Fruit fly (Drosophila melanogaster) whole organism, prepupa: ENCODE results near the gene hoe2.
A peak's percentile ranks its signal among the peaks of the same experiment; 100 is the strongest.

Experiments
- Blimp-1 ChIP-seq: fragments of 200-800 bp; sonication (Bioruptor generic); optimal IDR thresholded peaks from 3 replicates; lab custom pipeline; 2017; ENCODE audit warnings: missing biosample characterization, missing genetic modification characterization, mild to moderate bottlenecking, moderate library complexity, missing genetic modification reagents
- CG11294 ChIP-seq: fragments of 200-800 bp; sonication (Bioruptor generic); IDR thresholded peaks from 2 replicates; pipeline ENCODE4 v1.3.6; 2022; ENCODE audit warnings: missing biosample characterization, missing genetic modification characterization
- CG11762 ChIP-seq: fragments of 200-800 bp; sonication (Bioruptor generic); optimal IDR thresholded peaks from 3 replicates; lab custom pipeline; 2016; ENCODE audit warnings: missing biosample characterization, missing genetic modification characterization; ENCODE audit not compliant: insufficient read depth
- CG15336 ChIP-seq: fragments of 200-800 bp; sonication (Bioruptor generic); IDR thresholded peaks from 2 replicates; pipeline ENCODE4 v1.3.6; 2022; ENCODE audit warnings: missing biosample characterization, missing genetic modification characterization
- CG1621 ChIP-seq: fragments of 200-800 bp; sonication (Bioruptor generic); optimal IDR thresholded peaks from 3 replicates; lab custom pipeline; 2018; ENCODE audit warnings: missing biosample characterization, mild to moderate bottlenecking, missing genetic modification characterization
- CG3032 ChIP-seq: fragments of 200-800 bp; optimal IDR thresholded peaks from 2 replicates; lab custom pipeline; 2019; ENCODE audit warnings: missing biosample characterization, mild to moderate bottlenecking, missing genetic modification characterization, moderate library complexity
- CG31627 ChIP-seq: fragments of 200-800 bp; sonication (Bioruptor generic); optimal IDR thresholded peaks from 3 replicates; lab custom pipeline; 2016; ENCODE audit warnings: missing biosample characterization, missing genetic modification characterization
- CG32006 ChIP-seq: fragments of 200-800 bp; sonication (Bioruptor generic); optimal IDR thresholded peaks from 3 replicates; lab custom pipeline; 2017; ENCODE audit warnings: missing biosample characterization, mild to moderate bottlenecking, missing genetic modification characterization
- CG34406 ChIP-seq: fragments of 200-800 bp; sonication (Bioruptor generic); optimal IDR thresholded peaks from 3 replicates; lab custom pipeline; 2016; ENCODE audit warnings: missing biosample characterization, missing genetic modification characterization
- CG3919 ChIP-seq: fragments of 200-800 bp; sonication (Bioruptor generic); optimal IDR thresholded peaks from 3 replicates; lab custom pipeline; 2016; ENCODE audit warnings: missing biosample characterization, missing genetic modification characterization
- CG4318 ChIP-seq: fragments of 200-800 bp; sonication (Bioruptor generic); optimal IDR thresholded peaks from 3 replicates; lab custom pipeline; 2017; ENCODE audit warnings: missing biosample characterization, mild to moderate bottlenecking, missing genetic modification characterization
- CG6163 ChIP-seq: fragments of 200-800 bp; sonication (Bioruptor generic); IDR thresholded peaks from 3 replicates; pipeline ENCODE4 v1.3.6; 2022; ENCODE audit warnings: missing biosample characterization, missing genetic modification characterization
- CG6276 ChIP-seq: fragments of 200-800 bp; sonication (Bioruptor generic); optimal IDR thresholded peaks from 2 replicates; lab custom pipeline; 2017; ENCODE audit warnings: missing biosample characterization, mild to moderate bottlenecking, missing genetic modification characterization
- CG6792 ChIP-seq: fragments of 200-800 bp; sonication (Bioruptor generic); optimal IDR thresholded peaks from 3 replicates; lab custom pipeline; 2016; ENCODE audit warnings: missing biosample characterization, missing genetic modification characterization
- CG6808 ChIP-seq: fragments of 200-800 bp; sonication (Bioruptor generic); optimal IDR thresholded peaks from 3 replicates; lab custom pipeline; 2017; ENCODE audit warnings: missing biosample characterization, missing genetic modification characterization, mild to moderate bottlenecking, moderate library complexity, missing genetic modification reagents
- CG8119 ChIP-seq: fragments of 200-800 bp; sonication (Bioruptor generic); IDR thresholded peaks from 3 replicates; pipeline ENCODE4 v1.3.6; 2022; ENCODE audit warnings: missing biosample characterization, missing genetic modification characterization
- CG8319 ChIP-seq: fragments of 200-800 bp; sonication (Bioruptor generic); optimal IDR thresholded peaks from 3 replicates; lab custom pipeline; 2016; ENCODE audit warnings: missing biosample characterization, missing genetic modification characterization
- CG8632 ChIP-seq: fragments of 200-800 bp; sonication (Bioruptor generic); optimal IDR thresholded peaks from 3 replicates; lab custom pipeline; 2016; ENCODE audit warnings: missing biosample characterization, missing genetic modification characterization
- CG9139 ChIP-seq: fragments of 200-800 bp; sonication (Bioruptor generic); optimal IDR thresholded peaks from 3 replicates; lab custom pipeline; 2017; ENCODE audit warnings: missing biosample characterization, mild to moderate bottlenecking, missing genetic modification characterization
- Eip75B ChIP-seq: fragments of 200-800 bp; sonication (Bioruptor generic); optimal IDR thresholded peaks from 3 replicates; lab custom pipeline; 2016; ENCODE audit warnings: missing biosample characterization, missing genetic modification characterization
- Eip78C ChIP-seq: fragments of 200-800 bp; sonication (Bioruptor generic); peaks from one replicate; lab custom pipeline; 2016; ENCODE audit warnings: missing biosample characterization, missing genetic modification characterization
- Ets21C ChIP-seq: fragments of 200-800 bp; sonication (Bioruptor generic); optimal IDR thresholded peaks from 3 replicates; lab custom pipeline; 2016; ENCODE audit warnings: missing biosample characterization, missing genetic modification characterization
- Hr38 ChIP-seq: sonication (Bioruptor generic); optimal IDR thresholded peaks from 2 replicates; lab custom pipeline; 2016; ENCODE audit warnings: missing biosample characterization, missing genetic modification characterization
- Hr39 ChIP-seq: fragments of 200-800 bp; sonication (Bioruptor generic); optimal IDR thresholded peaks from 2 replicates; lab custom pipeline; 2016; ENCODE audit warnings: missing biosample characterization, missing genetic modification characterization
- Lpt ChIP-seq: fragments of 200-800 bp; sonication (Bioruptor generic); optimal IDR thresholded peaks from 3 replicates; lab custom pipeline; 2016; ENCODE audit warnings: missing biosample characterization, missing genetic modification characterization
- OdsH ChIP-seq: fragments of 200-800 bp; sonication (Bioruptor generic); optimal IDR thresholded peaks from 3 replicates; lab custom pipeline; 2016; ENCODE audit warnings: missing biosample characterization, missing genetic modification characterization
- Smox ChIP-seq: fragments of 200-800 bp; sonication (Bioruptor generic); optimal IDR thresholded peaks from 3 replicates; lab custom pipeline; 2016; ENCODE audit warnings: missing biosample characterization, missing genetic modification characterization
- Sox14 ChIP-seq: fragments of 200-800 bp; sonication (Bioruptor generic); optimal IDR thresholded peaks from 3 replicates; lab custom pipeline; 2016; ENCODE audit warnings: missing biosample characterization, missing genetic modification characterization
- achi ChIP-seq: fragments of 200-800 bp; sonication (Bioruptor generic); optimal IDR thresholded peaks from 3 replicates; lab custom pipeline; 2016; ENCODE audit warnings: missing biosample characterization, missing genetic modification characterization
- acj6 ChIP-seq: fragments of 200-800 bp; sonication (Bioruptor generic); optimal IDR thresholded peaks from 3 replicates; lab custom pipeline; 2016; ENCODE audit warnings: missing biosample characterization, missing genetic modification characterization
- cyc ChIP-seq: fragments of 200-800 bp; sonication (Bioruptor generic); optimal IDR thresholded peaks from 3 replicates; lab custom pipeline; 2016; ENCODE audit warnings: missing biosample characterization, missing genetic modification characterization
- dac ChIP-seq: fragments of 200-800 bp; sonication (Bioruptor generic); optimal IDR thresholded peaks from 2 replicates; lab custom pipeline; 2017; ENCODE audit warnings: missing biosample characterization, mild to moderate bottlenecking, missing genetic modification characterization
- dsx ChIP-seq: fragments of 200-800 bp; optimal IDR thresholded peaks from 3 replicates; lab custom pipeline; 2019; ENCODE audit warnings: missing biosample characterization, mild to moderate bottlenecking, missing genetic modification characterization, moderate library complexity; ENCODE audit not compliant: poor library complexity, severe bottlenecking
- eg ChIP-seq: fragments of 200-800 bp; sonication (Bioruptor generic); IDR thresholded peaks from 3 replicates; pipeline ENCODE4 v1.3.6; 2022; ENCODE audit warnings: missing biosample characterization, missing genetic modification characterization
- esn ChIP-seq: fragments of 200-800 bp; sonication (Bioruptor generic); optimal IDR thresholded peaks from 2 replicates; lab custom pipeline; 2016; ENCODE audit warnings: missing biosample characterization, mild to moderate bottlenecking, missing genetic modification characterization, moderate library complexity
- fd59A ChIP-seq: fragments of 200-800 bp; sonication (Bioruptor generic); optimal IDR thresholded peaks from 2 replicates; lab custom pipeline; 2017; ENCODE audit warnings: missing biosample characterization, mild to moderate bottlenecking, missing genetic modification characterization, missing genetic modification reagents
- fd85E ChIP-seq: fragments of 200-800 bp; sonication (Bioruptor generic); optimal IDR thresholded peaks from 3 replicates; lab custom pipeline; 2016; ENCODE audit warnings: missing biosample characterization, missing genetic modification characterization
- fkh ChIP-seq: fragments of 200-800 bp; sonication (Bioruptor generic); optimal IDR thresholded peaks from 3 replicates; lab custom pipeline; 2017; ENCODE audit warnings: missing biosample characterization, mild to moderate bottlenecking, missing genetic modification characterization, moderate library complexity
- lz ChIP-seq: fragments of 200-800 bp; sonication (Bioruptor generic); optimal IDR thresholded peaks from 3 replicates; lab custom pipeline; 2016; ENCODE audit warnings: missing biosample characterization, missing genetic modification characterization
- net ChIP-seq: fragments of 200-800 bp; sonication (Bioruptor generic); optimal IDR thresholded peaks from 3 replicates; lab custom pipeline; 2016; ENCODE audit warnings: missing biosample characterization, missing genetic modification characterization
- pdm3 ChIP-seq: fragments of 200-800 bp; sonication (Bioruptor generic); optimal IDR thresholded peaks from 3 replicates; lab custom pipeline; 2016; ENCODE audit warnings: missing biosample characterization, missing genetic modification characterization
- salr ChIP-seq, 2 experiments: fragments of 200-800 bp; sonication (Bioruptor generic); optimal IDR thresholded peaks; 3 replicates each; lab custom pipeline; 2016 to 2018; ENCODE audit warnings: missing biosample characterization in 2 of 2, missing genetic modification characterization in 2 of 2, mild to moderate bottlenecking in 1 of 2
- spab ChIP-seq: fragments of 200-800 bp; sonication (Bioruptor generic); optimal IDR thresholded peaks from 2 replicates; lab custom pipeline; 2017; ENCODE audit warnings: missing biosample characterization, mild to moderate bottlenecking, missing genetic modification characterization, missing genetic modification reagents
- ss ChIP-seq, 2 experiments: fragments of 200-800 bp; sonication (Bioruptor generic); optimal IDR thresholded peaks; 2 replicates in 1 of 2; 3 replicates in 1 of 2; lab custom pipeline; 2017 to 2018; ENCODE audit warnings: mild to moderate bottlenecking in 2 of 2, missing biosample characterization in 2 of 2, missing genetic modification characterization in 2 of 2, moderate library complexity in 1 of 2
- svp ChIP-seq: fragments of 200-800 bp; sonication (Bioruptor generic); peaks from one replicate; lab custom pipeline; 2016; ENCODE audit warnings: missing biosample characterization, missing genetic modification characterization
- topi ChIP-seq: fragments of 200-800 bp; sonication (Bioruptor generic); optimal IDR thresholded peaks from 3 replicates; lab custom pipeline; 2016; ENCODE audit warnings: missing biosample characterization, missing genetic modification characterization
- vri ChIP-seq: fragments of 200-800 bp; sonication (Bioruptor generic); optimal IDR thresholded peaks from 3 replicates; lab custom pipeline; 2016; ENCODE audit warnings: missing biosample characterization, mild to moderate bottlenecking, missing genetic modification characterization

The hoe2 gene

DNA sequence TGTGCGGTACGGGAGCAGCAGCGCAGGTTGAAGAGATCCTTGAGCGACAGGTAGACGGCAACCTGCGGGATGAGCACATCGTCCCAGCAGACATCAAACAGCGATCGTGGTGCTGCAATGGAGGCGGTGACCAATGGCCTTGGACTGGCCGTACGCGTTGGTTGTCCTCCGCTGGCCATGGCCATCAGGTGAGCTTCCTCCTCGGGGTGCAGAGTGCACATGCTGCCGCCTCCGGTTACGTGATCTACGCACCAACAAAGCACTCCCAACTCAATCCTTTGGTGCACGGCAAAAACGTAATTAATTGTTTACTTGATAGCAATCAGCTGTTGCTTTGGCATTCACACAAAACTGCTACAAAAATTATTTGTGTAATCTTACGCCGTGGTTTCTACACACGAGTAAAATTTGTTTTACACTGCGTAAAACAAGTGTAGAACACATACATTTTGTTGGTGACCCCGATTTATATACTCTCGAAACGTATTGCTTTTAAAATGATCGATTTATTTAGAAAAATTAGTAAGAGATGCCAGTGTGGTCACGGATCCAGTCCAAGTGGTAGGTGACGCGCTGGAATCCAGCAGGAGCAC lies 13.3 kb upstream of the hoe2 start, which contains the start of gene jet:
jet (minus strand) TSS at position 332 of the 593 bp plus-strand sequence.
- TF ChIP-seq eg (GFP tag; lab: Robert Waterston, UW) (no peak), fd85E (GFP tag; lab: Kevin White, UChicago) (no peak), Ets21C (GFP tag; lab: Kevin White, UChicago) (no peak), CG6276 (GFP tag; lab: Kevin White, UChicago) (no peak), CG3919 (no peak), CG9139 (GFP tag; lab: Kevin White, UChicago) (no peak), net (GFP tag; lab: Kevin White, UChicago) (no peak), CG11762 (GFP tag; lab: Kevin White, UChicago) (no peak), Lpt (GFP tag; lab: Kevin White, UChicago) (no peak), CG8119 (GFP tag; lab: Robert Waterston, UW) (no peak), Eip78C (no peak), CG8319 (peak; percentile 91), esn (GFP tag; lab: Kevin White, UChicago) (no peak), Sox14 (no peak), fkh (GFP tag; lab: Kevin White, UChicago) (peak; percentile 63)
- TF ChIP-seq, all 60 proteins: peak for 2

DNA sequence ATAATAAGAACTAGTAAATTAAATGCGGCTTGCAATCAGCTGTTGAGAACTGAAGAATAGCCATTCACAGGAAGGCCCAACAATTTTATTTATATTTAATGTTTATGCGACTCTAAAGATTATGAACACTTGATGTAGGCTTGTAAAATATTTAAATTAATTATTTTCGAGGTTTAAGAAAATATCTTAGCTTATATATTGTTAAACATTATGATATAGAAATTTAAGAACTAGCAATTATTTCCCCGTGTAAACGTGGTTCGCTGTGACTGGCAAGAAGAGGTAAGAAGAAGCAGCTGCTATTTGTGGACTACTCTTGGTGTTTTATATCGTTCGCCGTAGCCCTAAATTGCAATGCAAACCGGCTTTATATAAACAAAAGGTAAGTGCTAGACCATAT lies 9.1 kb upstream of the hoe2 start, which contains the start of the genes mRpL24 and betaggt-I:
mRpL24 (minus strand) TSS at position 62 of the 400 bp plus-strand sequence.
betaggt-I (plus strand) TSS at position 280 of the 400 bp plus-strand sequence.
- TF ChIP-seq salr (GFP tag; optimal IDR thresholded peaks at IDR 0.05; lab: Kevin White, UChicago) (peak in 1 of 2 experiments; percentile 94), ss (GFP tag; optimal IDR thresholded peaks at IDR 0.05; lab: Kevin White, UChicago) (peak; percentile 89 to 94), CG6276 (GFP tag; lab: Kevin White, UChicago) (peak; percentile 92), spab (GFP tag; lab: Kevin White, UChicago) (peak; percentile 92), CG9139 (GFP tag; lab: Kevin White, UChicago) (peak; percentile 93), CG4318 (GFP tag; lab: Kevin White, UChicago) (peak; percentile 94), cyc (GFP tag; lab: Kevin White, UChicago) (peak; percentile 95), Lpt (GFP tag; lab: Kevin White, UChicago) (peak; percentile 94), CG11294 (GFP tag; lab: Robert Waterston, UW) (peak; percentile 96), CG3032 (peak; percentile 99), CG34406 (GFP tag; lab: Kevin White, UChicago) (peak; percentile 97), lz (GFP tag; lab: Kevin White, UChicago) (peak; percentile 97), topi (GFP tag; lab: Kevin White, UChicago) (peak; percentile 96), pdm3 (peak; percentile 97), acj6 (GFP tag; lab: Kevin White, UChicago) (peak; percentile 97), CG11762 (GFP tag; lab: Kevin White, UChicago) (peak; percentile 89), CG31627 (peak; percentile 95), CG15336 (GFP tag; lab: Robert Waterston, UW) (peak; percentile 97), esn (GFP tag; lab: Kevin White, UChicago) (peak; percentile 98), OdsH (GFP tag; lab: Kevin White, UChicago) (peak; percentile 98), Hr39 (GFP tag; lab: Kevin White, UChicago) (peak; percentile 90), Eip75B (GFP tag; lab: Kevin White, UChicago) (peak; percentile 94), achi (GFP tag; lab: Kevin White, UChicago) (peak; percentile 95), svp (peak; percentile 96), CG8119 (GFP tag; lab: Robert Waterston, UW) (peak; percentile 95), CG8632 (peak; percentile 96), Smox (GFP tag; lab: Kevin White, UChicago) (peak; percentile 95), net (GFP tag; lab: Kevin White, UChicago) (peak; percentile 96), fd59A (peak; percentile 91), CG6808 (GFP tag; lab: Kevin White, UChicago) (peak; percentile 90), dsx (GFP tag; lab: Kevin White, UChicago) (peak; percentile 97), CG6163 (peak; percentile 98), fkh (GFP tag; lab: Kevin White, UChicago) (peak; percentile 87), dac (GFP tag; lab: Kevin White, UChicago) (peak; percentile 93), Eip78C (peak; percentile 99), Hr38 (GFP tag; lab: Kevin White, UChicago) (no peak), CG6792 (GFP tag; lab: Kevin White, UChicago) (peak; percentile 96), CG32006 (peak; percentile 97), Ets21C (GFP tag; lab: Kevin White, UChicago) (peak; percentile 90), Blimp-1 (peak; percentile 87), CG1621 (tag; lab: Kevin White, UChicago) (peak; percentile 91), vri (GFP tag; lab: Kevin White, UChicago) (peak; percentile 89)
